Worm (Caenorhabditis elegans) whole organism, midembryonic: ENCODE results near the gene F01G10.9.

ENCODE experiments used
- T22C8.4 ChIP-seq: fragments of 200-800 bp; sonication (Bioruptor generic); IDR thresholded peaks from 2 replicates; pipeline ENCODE4 v1.3.6; 2022; ENCODE audit warnings: missing genetic modification characterization, missing compliant biosample characterization
- cog-1 ChIP-seq: sonication (generic microtip); optimal IDR thresholded peaks from 2 replicates; lab custom pipeline; 2016; ENCODE audit warnings: missing genetic modification characterization, missing compliant biosample characterization
- flt-1 ChIP-seq: fragments of 200-800 bp; sonication (Bioruptor generic); IDR thresholded peaks from 2 replicates; pipeline ENCODE4 v1.3.6; 2022; ENCODE audit warnings: missing genetic modification characterization, missing compliant biosample characterization
- klf-2 ChIP-seq: fragments of 200-800 bp; sonication (Bioruptor generic); conservative IDR thresholded peaks from 2 replicates; pipeline ENCODE4 v1.3.6; 2022; ENCODE audit warnings: missing genetic modification reagents, missing genetic modification characterization, missing compliant biosample characterization
- med-1 ChIP-seq: sonication (generic microtip); optimal IDR thresholded peaks from 2 replicates; lab custom pipeline; 2017; ENCODE audit warnings: missing genetic modification characterization, mild to moderate bottlenecking, missing compliant biosample characterization, antibody characterized with exemption, missing genetic modification reagents; ENCODE audit not compliant: insufficient read depth
- ref-1 ChIP-seq: fragments of 200-800 bp; sonication (Bioruptor generic); conservative IDR thresholded peaks from 2 replicates; pipeline ENCODE4 v1.3.6; 2022; ENCODE audit warnings: missing genetic modification reagents, missing genetic modification characterization, missing compliant biosample characterization
- tab-1 ChIP-seq: fragments of 200-800 bp; sonication (Bioruptor generic); IDR thresholded peaks from 2 replicates; pipeline ENCODE4 v1.3.6; 2022; ENCODE audit warnings: missing genetic modification characterization, missing compliant biosample characterization
- ztf-23 ChIP-seq: fragments of 200-800 bp; sonication (Bioruptor generic); IDR thresholded peaks from 2 replicates; pipeline ENCODE4 v1.3.6; 2022; ENCODE audit warnings: missing genetic modification reagents, missing genetic modification characterization, missing compliant biosample characterization
- ztf-29 ChIP-seq: fragments of 200-800 bp; sonication (Bioruptor generic); IDR thresholded peaks from 2 replicates; pipeline ENCODE4 v1.3.6; 2022; ENCODE audit warnings: missing genetic modification reagents, missing genetic modification characterization, missing compliant biosample characterization

F01G10.9 gene

DNA sequence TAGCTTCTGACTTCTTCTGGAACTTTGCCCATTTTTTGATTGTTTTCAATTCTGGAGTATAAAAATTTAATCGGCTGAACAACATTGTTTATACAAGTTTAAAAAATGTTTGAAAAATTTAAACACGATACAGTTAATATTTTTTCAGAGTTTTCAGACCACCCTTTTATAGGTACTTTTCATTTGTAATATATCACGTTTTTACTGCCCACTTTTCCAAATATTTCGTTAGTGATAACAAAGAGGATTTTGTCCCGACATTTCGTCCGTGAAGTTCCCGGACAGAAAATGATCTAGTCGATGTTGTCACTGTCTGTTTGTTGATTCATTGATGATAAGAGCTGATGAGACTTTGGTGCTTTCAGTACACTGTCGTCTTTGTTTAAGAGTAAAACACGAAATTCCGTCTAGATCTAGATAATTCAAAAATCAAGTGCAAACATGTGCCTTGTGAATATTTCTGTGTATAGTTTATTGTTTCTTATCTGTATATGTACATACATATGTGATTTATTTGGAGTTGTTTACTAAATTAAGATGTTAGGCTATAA is 24.1 kb downstream of the F01G10.9 start, which contains the start of gene ech-9:
Gene ech-9 (minus strand): TSS at position 51 of the 551 bp plus-strand sequence.
- TF ChIP-seq ref-1 = no peak
- TF ChIP-seq med-1 = no peak
- TF ChIP-seq klf-2 = no peak
- no peak for TF ChIP-seq tab-1 (GFP tag; lab: Robert Waterston, UW)
- no peak for TF ChIP-seq T22C8.4
- no peak for TF ChIP-seq ztf-29
- TF ChIP-seq flt-1 (GFP tag; lab: Robert Waterston, UW) = no peak
- TF ChIP-seq ztf-23 (GFP tag; lab: Robert Waterston, UW) = no peak
- TF ChIP-seq cog-1 (tag; lab: Kevin White, UChicago) = no peak

DNA sequence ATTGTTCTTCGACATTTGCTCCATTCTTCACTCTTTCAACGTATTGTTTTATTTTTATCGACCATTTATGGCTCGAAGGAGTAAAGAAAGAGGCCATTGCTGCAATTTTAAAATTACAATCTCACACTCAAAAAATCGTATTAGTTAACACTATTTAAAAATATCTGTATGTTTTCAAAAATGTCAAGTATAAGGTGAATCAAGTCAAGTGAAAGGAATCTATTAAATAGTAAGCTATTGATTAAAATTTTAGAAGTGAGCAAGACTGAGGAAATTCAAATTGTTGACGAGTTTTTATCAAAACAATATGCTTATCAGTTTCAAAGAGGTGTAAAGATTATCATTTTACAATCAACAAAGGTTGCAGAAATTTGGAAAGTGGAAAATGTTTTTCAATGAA is 27.0 kb downstream of the F01G10.9 start, which contains the start of gene F01G10.4:
Gene F01G10.4 (minus strand): TSS at position 101 of the 400 bp plus-strand sequence.
- TF ChIP-seq klf-2 = no peak
- TF ChIP-seq ztf-23 (GFP tag; lab: Robert Waterston, UW) = no peak
- TF ChIP-seq tab-1 (GFP tag; lab: Robert Waterston, UW) = no peak
- no peak for TF ChIP-seq ref-1

DNA sequence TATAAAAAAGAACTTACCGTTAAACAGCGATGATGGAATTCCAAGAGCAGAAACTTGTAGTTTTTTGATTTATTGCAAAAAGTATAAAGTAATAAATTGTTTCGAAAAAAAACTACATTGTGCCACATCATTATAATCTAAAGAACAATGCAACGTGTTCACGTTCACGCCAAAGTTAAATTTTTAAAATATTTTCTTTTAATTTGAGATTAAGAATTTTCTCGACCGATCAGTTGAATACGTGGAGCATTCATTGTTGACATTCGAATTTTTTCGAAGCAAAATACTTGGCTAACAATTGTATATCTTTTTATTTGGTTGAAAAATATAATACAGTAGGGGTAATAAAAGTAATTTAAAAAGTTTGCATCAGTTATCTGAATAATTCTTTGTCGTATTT is 28.5 kb downstream of the F01G10.9 start, which contains the start of gene F01G10.5:
Gene F01G10.5 (minus strand): TSS at position 101 of the 400 bp plus-strand sequence.
- TF ChIP-seq flt-1 (GFP tag; lab: Robert Waterston, UW) (no peak), klf-2 (no peak), med-1 (no peak), ref-1 (no peak), cog-1 (tag; lab: Kevin White, UChicago) (no peak), ztf-23 (GFP tag; lab: Robert Waterston, UW) (no peak), ztf-29 (no peak), tab-1 (GFP tag; lab: Robert Waterston, UW) (no peak), T22C8.4 (no peak)

DNA sequence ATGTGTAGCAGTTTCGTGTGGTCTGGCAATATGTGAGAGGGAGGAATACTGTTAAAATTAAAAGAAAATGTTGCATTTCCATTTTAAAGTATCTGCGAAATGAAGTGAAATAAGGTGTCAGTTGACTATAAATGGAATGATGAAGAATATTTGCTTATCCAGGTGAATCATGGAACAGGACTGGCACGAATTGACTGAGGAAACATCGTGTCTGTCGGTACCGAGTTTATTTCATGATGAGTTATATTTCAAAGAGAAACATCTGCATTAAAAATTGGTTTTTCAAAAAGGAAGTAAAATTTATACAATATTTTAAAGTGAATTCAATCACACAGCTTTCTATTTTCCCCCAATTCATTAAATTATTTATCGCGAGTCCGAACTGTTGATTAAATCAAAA is 31.9 kb downstream of the F01G10.9 start, which contains the start of gene F01G10.6:
Gene F01G10.6 (minus strand): TSS at position 101 of the 400 bp plus-strand sequence.
- no peak for TF ChIP-seq flt-1 (GFP tag; lab: Robert Waterston, UW)
- no peak for TF ChIP-seq T22C8.4
- TF ChIP-seq tab-1 (GFP tag; lab: Robert Waterston, UW) = no peak
- TF ChIP-seq med-1 = no peak
- TF ChIP-seq klf-2 = no peak
- TF ChIP-seq cog-1 (tag; lab: Kevin White, UChicago) = no peak
- TF ChIP-seq ref-1 = no peak
- no peak for TF ChIP-seq ztf-29
- no peak for TF ChIP-seq ztf-23 (GFP tag; lab: Robert Waterston, UW)

DNA sequence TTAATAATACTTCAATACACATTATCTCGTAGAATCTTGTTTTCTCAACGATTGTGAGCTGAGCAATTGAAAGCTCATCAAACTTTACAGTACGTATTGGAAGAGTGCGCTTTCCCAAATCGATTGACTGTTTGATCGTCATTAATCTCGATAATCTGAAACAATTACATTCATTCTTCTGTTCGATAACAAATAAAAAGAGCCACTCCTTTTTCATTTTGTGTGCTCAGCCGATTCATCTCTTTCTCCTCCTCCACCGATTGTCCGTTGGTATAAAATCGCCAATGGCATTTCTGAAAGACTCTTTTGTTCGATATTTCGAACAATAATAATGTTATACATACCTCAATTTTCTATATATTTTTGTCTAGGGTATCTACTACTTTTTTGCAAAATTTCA is 35.7 kb downstream of the F01G10.9 start, which contains the start of gene nas-12:
Gene nas-12 (plus strand): TSS at position 301 of the 400 bp plus-strand sequence.
- no peak for TF ChIP-seq flt-1 (GFP tag; lab: Robert Waterston, UW)
- no peak for TF ChIP-seq klf-2
- TF ChIP-seq T22C8.4 = no peak
- no peak for TF ChIP-seq ztf-23 (GFP tag; lab: Robert Waterston, UW)
- no peak for TF ChIP-seq med-1
- TF ChIP-seq tab-1 (GFP tag; lab: Robert Waterston, UW) = no peak
- TF ChIP-seq ref-1 = no peak
- no peak for TF ChIP-seq ztf-29
- no peak for TF ChIP-seq cog-1 (tag; lab: Kevin White, UChicago)

DNA sequence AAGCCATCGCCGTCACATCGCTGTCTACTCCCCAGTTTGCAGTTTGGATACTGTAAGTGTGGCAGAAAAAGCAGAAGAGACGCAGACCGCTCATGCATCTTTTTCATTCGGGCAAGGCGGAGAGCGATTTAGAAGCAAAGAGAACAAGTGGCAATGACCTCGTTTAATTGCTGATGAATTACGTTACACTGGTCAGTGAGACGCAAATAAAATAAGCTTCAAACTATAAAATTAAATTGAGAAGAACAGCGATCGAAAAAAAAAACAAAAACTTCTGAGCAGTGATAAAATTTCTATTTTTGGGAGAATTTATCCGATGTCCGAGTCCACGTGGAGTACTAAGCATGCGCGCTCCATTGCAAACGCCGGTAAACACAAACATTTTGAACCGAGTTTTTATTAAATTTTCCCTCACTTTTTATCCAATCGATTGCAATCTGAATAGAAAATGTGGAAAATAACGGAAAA is 37.3 kb downstream of the F01G10.9 start, which contains the start of gene C24F3.2:
Gene C24F3.2 (plus strand): TSS at position 418 of the 468 bp plus-strand sequence.
- TF ChIP-seq klf-2 (no peak), T22C8.4 (no peak), ztf-29 (0 out of 2 replicates have a peak, but pooled peaks have one; percentile 44), cog-1 (tag; lab: Kevin White, UChicago) (peak; percentile 58), ref-1 (no peak), flt-1 (GFP tag; lab: Robert Waterston, UW) (no peak), ztf-23 (GFP tag; lab: Robert Waterston, UW) (no peak), med-1 (no peak), tab-1 (GFP tag; lab: Robert Waterston, UW) (no peak)

DNA sequence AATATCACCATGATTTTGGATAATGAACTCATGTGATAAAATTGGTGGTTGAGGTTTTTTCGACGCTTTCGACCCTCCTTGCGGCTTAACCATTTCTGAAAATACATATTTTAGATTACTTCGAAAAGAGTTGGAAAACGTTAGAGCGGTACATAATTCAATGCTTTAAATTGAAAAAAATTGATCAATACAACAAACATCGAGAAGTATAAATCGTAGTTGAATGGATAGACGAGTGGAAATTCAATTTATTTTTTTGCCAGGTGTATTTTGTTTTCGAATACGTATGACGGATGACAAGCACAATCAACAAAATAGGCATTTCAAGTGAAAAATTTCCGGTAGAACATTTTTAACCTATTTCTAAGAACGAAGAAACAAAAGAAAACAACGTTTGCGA is 38.3 kb downstream of the F01G10.9 start, which contains the start of gene tram-1:
Gene tram-1 (minus strand): TSS at position 101 of the 400 bp plus-strand sequence.
- no peak for TF ChIP-seq ztf-29
- TF ChIP-seq med-1 = no peak
- TF ChIP-seq ztf-23 (GFP tag; lab: Robert Waterston, UW) = no peak
- no peak for TF ChIP-seq ref-1
- no peak for TF ChIP-seq tab-1 (GFP tag; lab: Robert Waterston, UW)
- no peak for TF ChIP-seq cog-1 (tag; lab: Kevin White, UChicago)
- TF ChIP-seq klf-2 = no peak
- TF ChIP-seq T22C8.4 = no peak
- no peak for TF ChIP-seq flt-1 (GFP tag; lab: Robert Waterston, UW)

DNA sequence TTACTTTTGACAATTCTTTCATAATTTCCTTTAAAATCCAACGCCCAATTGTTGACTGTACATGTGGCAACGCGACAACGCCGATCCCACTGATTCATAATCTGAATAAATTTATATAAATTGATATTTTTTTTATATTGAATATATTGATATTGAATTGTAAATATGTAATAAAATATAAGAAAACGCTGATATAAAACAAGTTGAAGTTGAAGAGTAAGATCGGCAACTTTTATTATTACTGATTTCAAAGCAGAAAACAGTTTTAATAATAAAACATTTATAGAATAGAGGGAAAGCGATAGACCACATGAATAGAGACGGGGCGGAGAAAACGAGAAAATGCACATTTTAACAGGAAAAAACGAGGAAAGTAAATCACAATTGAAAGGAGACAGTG is 40.2 kb downstream of the F01G10.9 start, which contains the start of gene qns-1:
Gene qns-1 (minus strand): TSS at position 101 of the 400 bp plus-strand sequence.
- TF ChIP-seq T22C8.4 = no peak
- TF ChIP-seq ztf-29 = no peak
- no peak for TF ChIP-seq ztf-23 (GFP tag; lab: Robert Waterston, UW)

DNA sequence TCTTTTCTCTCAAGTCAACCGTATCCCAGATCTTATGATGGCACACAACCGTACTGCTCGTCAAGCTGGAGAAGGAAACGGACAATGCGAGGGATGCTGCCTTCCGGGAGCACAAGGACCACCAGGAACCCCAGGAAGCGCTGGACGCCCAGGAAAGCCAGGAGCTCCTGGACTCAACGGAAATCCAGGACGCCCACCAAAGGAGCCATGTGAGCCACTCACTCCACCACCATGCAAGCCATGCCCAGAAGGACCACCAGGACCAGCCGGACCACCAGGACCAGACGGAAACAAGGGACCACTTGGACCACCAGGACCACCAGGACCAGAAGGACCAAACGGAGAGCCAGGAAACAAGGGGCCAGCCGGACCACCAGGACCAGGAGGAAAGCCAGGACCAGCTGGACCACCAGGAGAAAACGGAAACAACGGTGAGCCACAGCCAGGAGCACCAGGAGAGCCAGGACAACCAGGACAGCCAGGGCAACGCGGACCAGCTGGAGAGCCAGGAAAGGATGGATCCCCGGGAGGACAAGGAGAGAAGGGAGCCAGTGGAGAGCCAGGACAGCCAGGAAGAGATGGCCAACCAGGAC is 42.7 kb downstream of the F01G10.9 start:
- TF ChIP-seq med-1 (no peak), ztf-23 (GFP tag; lab: Robert Waterston, UW) (no peak), ref-1 (no peak), cog-1 (tag; lab: Kevin White, UChicago) (no peak), tab-1 (GFP tag; lab: Robert Waterston, UW) (no peak), klf-2 (no peak), ztf-29 (no peak)

DNA sequence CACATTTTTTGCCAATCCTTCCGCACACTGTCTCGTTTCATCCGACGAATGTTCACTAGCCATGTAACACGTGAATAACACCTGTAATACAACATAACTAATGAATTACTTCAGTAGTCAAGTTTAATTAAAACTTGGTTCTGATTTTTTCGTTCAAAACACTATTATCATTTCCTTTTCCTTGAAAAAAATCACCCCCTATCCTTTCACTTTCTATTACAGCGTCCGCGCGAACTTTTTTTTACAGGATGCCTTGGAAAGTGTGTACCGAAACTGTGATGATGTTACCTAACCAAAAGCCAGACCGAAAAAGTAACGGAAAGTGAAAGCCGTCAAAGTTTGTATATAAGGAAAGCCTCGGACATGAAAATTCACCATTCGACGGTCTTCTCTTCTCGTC is 43.4 kb downstream of the F01G10.9 start, which contains the start of gene col-124:
Gene col-124 (plus strand): TSS at position 374 of the 400 bp plus-strand sequence.
- no peak for TF ChIP-seq flt-1 (GFP tag; lab: Robert Waterston, UW)
- no peak for TF ChIP-seq cog-1 (tag; lab: Kevin White, UChicago)
- TF ChIP-seq ref-1 = no peak
- no peak for TF ChIP-seq tab-1 (GFP tag; lab: Robert Waterston, UW)
- TF ChIP-seq med-1 = no peak
- no peak for TF ChIP-seq ztf-23 (GFP tag; lab: Robert Waterston, UW)
